Fruit fly (Drosophila melanogaster): ENCODE results near the gene CG7573.
A peak's percentile ranks its signal among the peaks of the same experiment; 100 is the strongest.

Gene CG7573

DNA sequence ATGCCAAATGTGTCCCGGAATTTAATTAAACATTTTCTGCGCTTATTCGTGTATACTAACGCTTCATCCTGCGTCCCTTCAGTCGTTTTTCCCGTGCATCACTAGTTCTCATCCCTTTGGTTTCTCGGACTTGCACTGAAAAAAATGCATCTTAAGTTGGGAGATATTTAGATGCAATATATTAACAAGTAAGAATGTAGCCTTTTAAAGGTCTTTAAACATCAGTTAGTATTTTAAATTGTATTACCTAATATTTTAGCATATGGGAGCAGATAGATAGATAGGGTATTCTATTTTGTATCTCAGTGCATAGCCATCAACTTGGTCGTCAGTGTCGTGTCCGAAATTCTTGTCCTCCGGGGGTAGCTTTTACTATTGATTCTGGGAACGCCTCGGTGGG is 22.4 kb downstream of the CG7573 start:
- TF ChIP-seq CG17806 (tag; optimal IDR thresholded peaks at IDR 0.05) = peak; percentile 14
- TF ChIP-seq CG34367 (tag; optimal IDR thresholded peaks at IDR 0.05) = no peak

DNA sequence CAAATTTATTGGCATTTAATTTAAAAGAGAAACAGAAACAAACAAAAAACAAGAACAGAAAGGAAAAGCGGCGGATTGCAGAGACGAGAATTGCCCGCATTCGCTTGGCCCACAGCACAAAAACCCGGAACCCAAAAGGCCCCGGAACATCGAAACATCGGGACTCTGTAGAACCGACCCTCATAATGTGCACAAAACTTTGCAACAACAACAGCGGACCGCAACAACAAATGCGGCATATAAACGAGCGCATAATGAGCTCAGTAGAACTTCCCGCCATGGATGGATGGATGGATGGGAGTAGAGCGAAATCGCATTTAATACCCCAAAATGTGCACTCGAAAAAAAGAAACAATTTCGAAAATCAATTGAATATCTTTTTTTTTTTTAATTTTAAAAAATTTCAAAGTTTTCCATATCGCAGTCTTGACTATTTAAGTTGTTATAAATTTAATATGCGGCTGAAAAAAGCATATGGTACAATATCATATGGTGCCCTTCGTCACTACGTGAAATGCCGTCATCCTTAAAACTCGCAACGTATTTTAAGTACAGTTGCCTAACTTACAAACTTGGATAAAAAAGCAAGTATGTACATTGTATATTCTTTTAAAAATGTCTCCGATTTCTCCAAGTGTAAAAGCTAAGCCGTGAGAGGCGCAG is 24.7 kb downstream of the CG7573 start:
- TF ChIP-seq CG34367 (tag; optimal IDR thresholded peaks at IDR 0.05) (no peak), CG14655 (GFP tag; optimal IDR thresholded peaks at IDR 0.05) (peak; percentile 10), Ets98B (GFP tag; IDR thresholded peaks at IDR 0.05) (no peak), Pif1A (GFP tag; optimal IDR thresholded peaks at IDR 0.05) (no peak), CG4496 (GFP tag; IDR thresholded peaks at IDR 0.05) (peak; percentile 15; the same call in 1 of the 3 replicates), CG13204 (GFP tag; optimal IDR thresholded peaks at IDR 0.05) (no peak), fd96Ca (GFP tag; IDR thresholded peaks at IDR 0.05) (no peak), Snoo (tag; optimal IDR thresholded peaks at IDR 0.05) (peak; percentile 48)

DNA sequence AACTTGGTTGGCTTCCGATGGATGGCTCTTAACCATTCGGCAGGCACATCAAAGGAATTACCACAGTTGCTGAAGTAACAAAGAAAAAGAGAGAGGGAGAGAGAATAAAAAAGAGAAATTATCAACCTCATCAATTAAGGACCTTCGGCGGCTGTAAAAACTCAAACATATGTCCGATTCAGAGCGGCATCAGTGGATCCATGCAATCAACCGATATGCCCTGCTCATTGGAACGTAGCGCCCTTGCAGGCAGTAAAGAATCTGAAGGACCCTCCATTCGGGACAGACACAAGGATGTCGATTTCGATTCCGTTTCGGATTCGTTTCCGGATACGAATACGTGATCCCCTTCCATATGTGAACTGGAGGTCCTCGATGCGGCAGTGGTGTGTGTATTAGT is 26.1 kb downstream of the CG7573 start:
- TF ChIP-seq CG8301 (tag; optimal IDR thresholded peaks at IDR 0.05) (no peak), Snoo (tag; optimal IDR thresholded peaks at IDR 0.05) (no peak), Pif1B (GFP tag; optimal IDR thresholded peaks at IDR 0.05) (no peak), EcR (GFP tag; optimal IDR thresholded peaks at IDR 0.05) (no peak), CG12605 (GFP tag; IDR thresholded peaks at IDR 0.05) (no peak)

DNA sequence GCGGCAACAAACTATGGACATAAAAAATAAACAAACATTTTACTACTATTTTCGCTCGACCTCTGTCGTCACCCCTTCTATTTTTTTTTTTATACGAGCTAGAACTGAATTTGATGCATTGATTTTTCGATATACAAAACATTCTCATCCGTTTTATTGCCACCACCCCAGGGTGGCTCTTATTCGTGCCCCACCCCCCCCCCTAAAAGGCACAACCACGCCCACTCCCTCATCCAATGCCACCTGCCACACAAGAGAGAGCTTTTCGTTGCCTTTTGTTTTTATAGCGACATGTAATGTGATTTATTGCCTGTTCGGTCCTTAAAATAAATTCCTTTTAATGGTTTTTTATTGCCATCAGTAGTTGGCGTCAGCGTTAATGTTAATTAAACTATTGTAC is 27.7 kb downstream of the CG7573 start:
- no peak for TF ChIP-seq Pif1A (GFP tag; optimal IDR thresholded peaks at IDR 0.05)
- TF ChIP-seq CG32121 (GFP tag; IDR thresholded peaks at IDR 0.05) = no peak
- TF ChIP-seq Ets98B (GFP tag; IDR thresholded peaks at IDR 0.05) = no peak
- TF ChIP-seq CG8159 (tag; optimal IDR thresholded peaks at IDR 0.05) = peak; percentile 24

DNA sequence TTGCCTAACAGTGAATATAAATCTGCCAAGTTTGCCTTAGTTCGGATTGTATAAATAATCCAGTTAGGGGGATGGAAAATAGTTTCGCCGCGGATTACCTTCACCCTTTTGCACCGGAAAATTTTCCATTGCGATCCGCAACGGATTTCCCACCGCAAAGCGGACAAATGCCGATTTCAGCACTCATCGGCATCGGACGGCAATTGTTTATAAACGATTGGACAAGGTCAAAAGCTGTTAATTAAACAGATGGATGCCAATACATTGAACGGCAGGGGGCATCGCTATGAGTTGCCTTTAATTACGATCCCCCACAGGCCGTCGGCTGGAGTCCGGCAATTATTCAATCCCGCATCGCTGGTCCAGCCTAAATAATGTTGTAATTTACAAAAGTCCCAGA is 30.4 kb downstream of the CG7573 start:
- TF ChIP-seq CG12605 (GFP tag; IDR thresholded peaks at IDR 0.05) (no peak), Ets98B (GFP tag; IDR thresholded peaks at IDR 0.05) (no peak), fd96Ca (GFP tag; IDR thresholded peaks at IDR 0.05) (no peak), CG8159 (tag; optimal IDR thresholded peaks at IDR 0.05) (peak; percentile 29), CG14655 (GFP tag; optimal IDR thresholded peaks at IDR 0.05) (no peak)

DNA sequence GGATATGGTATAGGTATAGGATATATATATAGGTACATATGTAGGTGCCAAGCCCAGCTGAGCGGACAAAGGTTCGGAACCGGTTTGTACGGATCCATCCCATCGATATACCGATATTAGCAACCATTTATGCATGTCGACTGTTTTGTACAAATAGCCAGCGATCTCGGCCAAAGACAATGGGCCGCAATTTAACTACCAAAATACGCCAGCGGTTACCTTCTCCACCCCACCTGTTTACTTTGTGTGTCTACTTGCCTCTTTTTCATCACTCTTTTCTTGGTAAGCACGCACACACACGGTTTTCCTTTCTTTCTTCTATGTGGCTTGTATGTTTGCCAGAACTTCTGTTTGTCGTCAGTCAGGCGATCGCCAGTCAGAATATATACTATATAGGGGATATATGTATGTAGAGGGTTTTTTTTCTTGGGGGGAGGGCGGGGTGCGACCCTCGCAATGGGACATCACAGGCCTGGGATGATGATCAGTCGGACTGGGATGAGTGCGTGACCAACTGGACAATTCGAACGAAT is 31.1 kb downstream of the CG7573 start:
- TF ChIP-seq CG8159 (tag; optimal IDR thresholded peaks at IDR 0.05) (no peak), CG8301 (tag; optimal IDR thresholded peaks at IDR 0.05) (no peak), EcR (GFP tag; optimal IDR thresholded peaks at IDR 0.05) (peak; percentile 23), rn (GFP tag; IDR thresholded peaks at IDR 0.05) (no peak)

DNA sequence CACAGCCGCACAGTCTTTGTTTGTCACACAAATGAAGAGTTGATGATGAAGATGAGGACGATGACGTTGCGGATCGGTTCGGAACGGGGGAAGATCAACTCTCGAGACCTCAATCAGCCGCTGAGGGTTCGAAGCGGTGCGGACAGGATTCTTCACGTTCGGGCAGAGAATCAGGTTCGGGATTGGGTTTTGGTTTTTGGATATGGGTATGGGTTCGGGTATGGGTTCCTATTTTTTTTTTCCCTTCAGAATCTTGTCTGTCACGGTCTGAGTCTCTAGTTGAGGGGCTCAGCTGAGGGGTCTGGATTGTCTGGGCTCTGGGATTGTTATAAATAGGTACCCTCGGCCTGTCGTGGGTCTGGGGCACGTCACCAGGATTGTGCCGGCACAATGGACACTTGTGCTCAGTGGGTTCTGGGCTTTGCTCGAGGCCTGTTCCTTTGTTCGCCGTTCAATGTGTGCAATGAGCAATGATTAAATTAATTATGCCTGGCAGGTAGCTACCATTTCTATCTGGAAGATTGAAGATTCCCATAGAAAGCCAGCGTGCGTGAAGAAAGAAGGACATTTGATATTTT is 32.2 kb downstream of the CG7573 start:
- TF ChIP-seq CG17806 (tag; optimal IDR thresholded peaks at IDR 0.05) (no peak), CG4496 (GFP tag; IDR thresholded peaks at IDR 0.05) (no peak), EcR (GFP tag; optimal IDR thresholded peaks at IDR 0.05) (peak; percentile 35)

DNA sequence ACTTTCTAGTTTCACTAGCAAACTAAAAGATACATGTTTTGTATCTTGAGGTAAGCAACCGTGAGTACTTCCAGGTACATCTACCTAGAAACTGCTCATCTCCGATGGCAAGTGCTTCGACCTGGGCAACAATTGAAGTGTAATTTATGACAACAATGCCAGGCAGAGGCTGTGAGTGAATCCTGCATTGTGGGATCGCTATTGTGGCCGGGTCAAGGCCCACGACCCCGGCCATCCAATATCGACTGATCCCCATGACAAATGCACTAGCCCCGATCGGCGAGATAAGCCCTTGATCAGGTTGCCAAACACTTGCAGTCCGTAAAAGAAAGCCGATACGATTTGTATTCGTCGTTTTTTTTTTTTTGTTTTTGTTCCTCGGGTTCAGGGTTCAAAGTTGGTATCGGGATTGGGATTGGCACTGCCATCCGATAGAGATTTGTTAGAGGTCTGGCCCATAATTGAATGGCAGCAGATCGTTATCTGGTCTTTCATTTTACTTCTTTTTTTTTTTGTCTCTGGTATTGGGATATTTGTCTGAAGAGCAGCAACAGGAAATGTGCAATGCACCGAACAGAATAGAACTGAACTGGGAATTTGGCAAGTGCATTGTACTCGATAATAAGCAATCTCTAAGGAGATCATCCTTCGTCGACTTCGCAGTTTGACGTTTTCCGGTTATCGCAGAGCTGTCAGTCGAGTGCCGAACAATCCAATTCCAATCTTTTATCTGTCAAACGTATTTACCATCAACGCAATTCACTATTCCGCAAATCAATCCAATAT is 33.1 kb downstream of the CG7573 start:
- TF ChIP-seq fd96Ca (GFP tag; IDR thresholded peaks at IDR 0.05) (no peak), CG32121 (GFP tag; IDR thresholded peaks at IDR 0.05) (no peak), CG4496 (GFP tag; IDR thresholded peaks at IDR 0.05) (no peak), Ets98B (GFP tag; IDR thresholded peaks at IDR 0.05) (no peak), gl (tag; optimal IDR thresholded peaks at IDR 0.05) (no peak), CG9948 (tag; optimal IDR thresholded peaks at IDR 0.05) (no peak), CG17806 (tag; optimal IDR thresholded peaks at IDR 0.05) (no peak), EcR (GFP tag; optimal IDR thresholded peaks at IDR 0.05) (no peak), CG13204 (GFP tag; optimal IDR thresholded peaks at IDR 0.05) (no peak), CG10348 (GFP tag; IDR thresholded peaks at IDR 0.05) (no peak), CG8301 (tag; optimal IDR thresholded peaks at IDR 0.05) (no peak), CG14655 (GFP tag; optimal IDR thresholded peaks at IDR 0.05) (no peak), Pif1A (GFP tag; optimal IDR thresholded peaks at IDR 0.05) (no peak), CG8159 (tag; optimal IDR thresholded peaks at IDR 0.05) (no peak), Pif1B (GFP tag; optimal IDR thresholded peaks at IDR 0.05) (no peak)
